Worm (Caenorhabditis elegans): ENCODE data around the gene F08G2.8.
A peak's percentile ranks its signal among the peaks of the same experiment; 100 is the strongest.

Gene F08G2.8

DNA sequence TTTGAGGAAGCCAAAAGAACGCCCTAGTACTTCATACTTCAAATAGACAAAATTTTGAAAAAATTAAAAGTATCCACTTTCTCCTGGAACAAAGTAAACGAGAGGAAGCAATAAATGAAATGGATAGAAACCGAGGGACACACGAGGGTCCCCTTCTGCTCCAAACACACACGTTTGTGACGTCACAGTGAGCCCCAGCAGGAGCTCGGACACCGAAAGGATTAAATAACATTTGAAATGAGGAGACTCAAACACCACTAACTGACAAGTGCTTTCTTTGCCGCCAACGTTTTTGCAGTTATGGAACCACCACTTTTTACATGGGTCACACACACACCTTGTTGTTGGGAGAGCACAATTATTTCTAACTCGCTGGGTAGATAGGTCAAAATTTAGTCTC lies 51.4 kb downstream of the F08G2.8 start:
- TF ChIP-seq lin-35 (GFP tag; optimal IDR thresholded peaks at IDR 0.05) (peak in 1 of 3 experiments; percentile 31), lsy-27 (tag; optimal IDR thresholded peaks at IDR 0.05; ENCODE audit: borderline replicate concordance, insufficient read depth) (no peak)
